Worm (Caenorhabditis elegans) whole organism, L4/young adult: Measurements from ENCODE around the gene ift-43.

ENCODE experiments used
- dao-5 ChIP-seq: sonication (generic microtip); optimal IDR thresholded peaks from 2 replicates; lab custom pipeline; 2016; ENCODE audit warnings: missing genotype, missing genetic modification characterization, moderate library complexity, missing compliant biosample characterization
- him-1 ChIP-seq: sonication (generic microtip); optimal IDR thresholded peaks from 2 replicates; lab custom pipeline; 2016; ENCODE audit warnings: missing genotype, missing genetic modification reagents, missing genetic modification characterization, missing compliant biosample characterization

DNA sequence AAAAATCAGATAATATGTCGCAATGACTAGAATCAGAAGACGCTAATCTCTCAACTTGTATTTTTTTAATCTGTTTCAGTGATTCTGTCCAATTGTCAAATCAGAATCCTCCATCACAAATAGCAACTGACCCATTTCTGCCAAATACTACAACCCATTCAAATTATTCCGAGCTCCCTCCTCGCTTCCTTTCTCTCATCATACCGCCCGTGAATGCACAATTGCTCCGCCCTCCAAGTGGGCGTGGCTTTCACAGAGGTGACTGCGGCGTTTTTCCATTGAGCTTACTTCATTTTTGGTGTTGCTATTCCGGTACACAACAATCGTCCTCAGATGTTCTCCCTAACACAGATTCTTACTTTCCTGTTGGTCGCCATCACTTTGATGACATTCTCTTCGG lies 20.1 kb upstream of the ift-43 start, which contains the start of gene flp-27:
- TF ChIP-seq him-1 (tag; lab: Kevin White, UChicago) (no peak), dao-5 (tag; lab: Kevin White, UChicago) (no peak)
